Fruit fly (Drosophila melanogaster) S2 (cell line): ENCODE measurements around the gene CG31661.

ENCODE experiments used
- CG8478 ChIP-seq: fragments of >200 bp; optimal IDR thresholded peaks from 2 replicates; lab custom pipeline; 2018
- CTCF ChIP-seq, 2 experiments: fragments of >200 bp; optimal IDR thresholded peaks; 2 replicates each; lab custom pipeline; 2018

DNA sequence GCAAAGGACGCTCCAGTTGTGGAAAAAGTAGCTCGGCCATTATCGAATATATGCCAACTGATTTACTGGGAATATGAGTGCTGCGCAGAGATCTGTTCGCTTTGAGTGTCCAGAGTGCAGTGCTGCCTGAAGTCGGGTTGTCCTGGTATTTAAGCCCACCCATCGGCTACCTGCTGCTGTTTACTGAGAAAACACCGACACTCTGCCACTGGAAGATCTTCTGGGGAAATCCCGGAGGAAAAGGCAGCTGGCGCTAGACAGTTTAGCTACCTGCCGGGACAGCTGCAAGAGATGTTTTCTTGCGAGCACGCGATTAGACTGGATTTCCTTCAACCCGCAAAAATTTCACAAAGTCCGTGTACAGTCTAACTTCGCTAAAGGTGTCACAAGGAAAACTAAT is 21.0 kb downstream of the CG31661 start, which contains the start of gene halo:
- TF ChIP-seq CG8478 (no peak), CTCF (optimal IDR thresholded peaks at IDR 0.05; lab: Kevin White, UChicago) (no peak)
